Worm (Caenorhabditis elegans) whole organism, L4/young adult: Measurements from ENCODE around the gene fbxb-71.

Experiments used
- W03F9.2 ChIP-seq: fragments of 150-350 bp; optimal IDR thresholded peaks from 2 replicates; lab custom pipeline; 2014; ENCODE audit warnings: missing biosample characterization, missing genetic modification characterization
- dao-5 ChIP-seq: sonication (generic microtip); optimal IDR thresholded peaks from 2 replicates; lab custom pipeline; 2016; ENCODE audit warnings: missing genotype, missing genetic modification characterization, moderate library complexity, missing compliant biosample characterization
- him-1 ChIP-seq: sonication (generic microtip); optimal IDR thresholded peaks from 2 replicates; lab custom pipeline; 2016; ENCODE audit warnings: missing genotype, missing genetic modification reagents, missing genetic modification characterization, missing compliant biosample characterization

DNA sequence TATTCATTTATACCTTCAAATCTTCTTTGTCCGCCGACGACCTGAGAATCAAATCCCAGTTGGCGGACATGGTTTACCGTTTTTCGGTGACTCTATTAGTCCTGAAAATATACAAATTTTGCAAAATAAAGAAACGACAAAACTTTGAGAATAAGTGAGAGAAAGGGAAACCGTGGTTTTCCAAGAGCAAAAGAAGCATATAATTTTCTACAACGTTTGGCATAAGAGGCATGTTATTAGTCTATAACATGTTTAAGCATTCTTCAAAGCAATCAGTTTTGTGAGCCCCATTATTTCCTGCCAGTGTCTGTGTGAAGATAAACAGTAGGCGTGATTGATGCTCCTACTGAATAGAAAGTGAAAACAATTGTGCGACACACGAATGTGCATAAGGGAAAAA, 17.4 kb downstream of the fbxb-71 start, which contains the start of gene K09C4.10:
- TF ChIP-seq him-1 (tag; lab: Kevin White, UChicago), result no peak
- no peak for TF ChIP-seq dao-5 (tag; lab: Kevin White, UChicago)
- no peak for TF ChIP-seq W03F9.2
